Worm (Caenorhabditis elegans) whole organism, early embryonic: ENCODE data around the gene srh-34.

ENCODE experiments used
- B0310.2 ChIP-seq: sonication (generic microtip); optimal IDR thresholded peaks from 2 replicates; lab custom pipeline; 2016; ENCODE audit warnings: mild to moderate bottlenecking, missing genetic modification characterization, missing compliant biosample characterization
- aly-1 ChIP-seq: sonication (generic microtip); optimal IDR thresholded peaks from 2 replicates; lab custom pipeline; 2016; ENCODE audit warnings: missing genetic modification characterization, missing compliant biosample characterization
- ama-1 ChIP-seq: fragments of 150-350 bp; optimal IDR thresholded peaks from 2 replicates; lab custom pipeline; 2014
- ceh-36 ChIP-seq: sonication (generic microtip); optimal IDR thresholded peaks from 2 replicates; lab custom pipeline; 2016; ENCODE audit warnings: missing genetic modification characterization, inconsistent platforms, missing compliant biosample characterization
- ets-7 ChIP-seq: sonication (generic microtip); optimal IDR thresholded peaks from 2 replicates; lab custom pipeline; 2016; ENCODE audit warnings: missing genotype, missing genetic modification characterization, missing compliant biosample characterization
- flt-1 ChIP-seq: fragments of 200-800 bp; sonication (Bioruptor generic); IDR thresholded peaks from 2 replicates; pipeline ENCODE4 v1.3.6; 2022; ENCODE audit warnings: missing genetic modification characterization, missing compliant biosample characterization
- hmbx-1 ChIP-seq: sonication (generic microtip); optimal IDR thresholded peaks from 2 replicates; lab custom pipeline; 2016; ENCODE audit warnings: mild to moderate bottlenecking, missing genetic modification characterization, missing compliant biosample characterization
- hmg-4 ChIP-seq: fragments of 200-800 bp; sonication (Bioruptor generic); optimal IDR thresholded peaks from 2 replicates; lab custom pipeline; 2018; ENCODE audit warnings: mild to moderate bottlenecking, missing genetic modification characterization, missing compliant biosample characterization
- pes-1 ChIP-seq: fragments of 200-800 bp; sonication (Bioruptor generic); IDR thresholded peaks from 2 replicates; pipeline ENCODE4 v1.3.6; 2022; ENCODE audit warnings: missing genetic modification reagents, missing genetic modification characterization, missing compliant biosample characterization
- scrt-1 ChIP-seq: fragments of 200-800 bp; sonication (Bioruptor generic); IDR thresholded peaks from 2 replicates; pipeline ENCODE4 v1.3.6; 2022; ENCODE audit warnings: missing genetic modification characterization, missing compliant biosample characterization

DNA sequence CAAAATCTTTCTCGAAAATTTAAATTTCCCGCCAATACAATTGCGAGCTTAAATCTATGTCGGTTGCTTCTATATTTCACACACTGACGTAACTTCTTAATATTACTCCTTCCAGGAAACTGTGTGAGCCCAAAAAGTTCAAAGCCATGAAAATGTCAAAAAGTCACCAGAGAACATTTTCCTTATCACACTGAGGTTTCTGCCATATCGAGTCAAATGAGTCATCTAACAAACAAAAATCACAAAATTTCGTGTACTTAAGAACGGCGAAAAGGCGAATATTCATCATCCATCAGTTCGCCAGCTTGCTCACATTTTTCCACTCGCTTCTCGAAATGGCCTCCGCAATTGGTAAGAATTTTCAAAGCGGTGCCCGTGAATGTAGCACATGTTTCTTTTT is 3.2 kb upstream of the srh-34 start, which contains the start of gene M02H5.8:
- TF ChIP-seq scrt-1 (GFP tag; lab: Robert Waterston, UW) (no peak), ama-1 (no peak), flt-1 (GFP tag; lab: Robert Waterston, UW) (no peak), ets-7 (tag; lab: Kevin White, UChicago) (no peak), ceh-36 (tag; lab: Kevin White, UChicago) (no peak), pes-1 (GFP tag; lab: Robert Waterston, UW) (no peak), hmbx-1 (tag; lab: Kevin White, UChicago) (no peak), B0310.2 (tag; lab: Kevin White, UChicago) (no peak), hmg-4 (no peak), aly-1 (tag; lab: Kevin White, UChicago) (no peak)
